Worm (Caenorhabditis elegans) whole organism, L2 larva: ENCODE data around the gene srd-21.

Source experiments
- aly-2 ChIP-seq: fragments of 150-350 bp; optimal IDR thresholded peaks from 2 replicates; lab custom pipeline; 2014; ENCODE audit warnings: missing biosample characterization, missing genetic modification characterization
- fos-1 ChIP-seq: fragments of 150-350 bp; optimal IDR thresholded peaks from 2 replicates; lab custom pipeline; 2014; ENCODE audit warnings: missing biosample characterization, missing genetic modification characterization
- unc-39 ChIP-seq: fragments of 150-350 bp; optimal IDR thresholded peaks from 2 replicates; lab custom pipeline; 2014; ENCODE audit warnings: missing biosample characterization, missing genetic modification characterization
- unc-62 ChIP-seq: fragments of 150-350 bp; optimal IDR thresholded peaks from 2 replicates; lab custom pipeline; 2014; ENCODE audit warnings: missing biosample characterization, missing genetic modification reagents, missing genetic modification characterization

ce11 chrV:16671190-16671589 lies 41.5 kb downstream of the srd-21 start, which contains the start of gene str-61:
- TF ChIP-seq fos-1 (tag; lab: Kevin White, UChicago) (no peak), unc-39 (tag; lab: Kevin White, UChicago) (no peak), unc-62 (GFP tag; lab: Kevin White, UChicago) (no peak), aly-2 (tag; lab: Kevin White, UChicago) (no peak)
